Worm (Caenorhabditis elegans): Measurements from ENCODE around the gene gdi-1.

- no peak for TF ChIP-seq ztf-11 (tag; optimal IDR thresholded peaks at IDR 0.05)
- TF ChIP-seq lin-39 (tag; optimal IDR thresholded peaks at IDR 0.05): no peak
- peak in 1 of 2 experiments; percentile 28 for TF ChIP-seq lsy-2 (tag; optimal IDR thresholded peaks at IDR 0.05)
- TF ChIP-seq nhr-23 (tag; optimal IDR thresholded peaks at IDR 0.05): no peak
- TF ChIP-seq skn-1 (tag; optimal IDR thresholded peaks at IDR 0.05): no peak
- no peak for TF ChIP-seq elt-3 (tag; optimal IDR thresholded peaks at IDR 0.05)
- no peak for TF ChIP-seq F13H6.1 (tag; optimal IDR thresholded peaks at IDR 0.05)
- peak; percentile 81 for TF ChIP-seq ama-1 (optimal IDR thresholded peaks at IDR 0.05)
- TF ChIP-seq nhr-12 (tag; optimal IDR thresholded peaks at IDR 0.05): no peak
- no peak for TF ChIP-seq unc-62 (GFP tag; optimal IDR thresholded peaks at IDR 0.05)
- TF ChIP-seq lin-13 (GFP tag; optimal IDR thresholded peaks at IDR 0.05): no peak
- TF ChIP-seq dmd-4 (tag; optimal IDR thresholded peaks at IDR 0.05): no peak
- TF ChIP-seq nhr-11 (tag; optimal IDR thresholded peaks at IDR 0.05): no peak
Measured at ce11 chrIV:14763938-14764718, 28.6 kb downstream of the gdi-1 start.

All from whole organism, L2 larva.